Fruit fly (Drosophila melanogaster) whole organism, embryonic: Measurements from ENCODE around the gene MtnF.

Experiments used
- BEAF-32 ChIP-seq: fragments of 200-800 bp; sonication (Bioruptor generic); optimal IDR thresholded peaks from 3 replicates; lab custom pipeline; 2017; ENCODE audit warnings: missing biosample characterization, missing genetic modification characterization, mild to moderate bottlenecking, moderate library complexity, missing genetic modification reagents
- Bgb ChIP-seq: fragments of 200-800 bp; sonication (Bioruptor generic); IDR thresholded peaks from 2 replicates; pipeline ENCODE4 v1.3.6; 2022; ENCODE audit warnings: missing biosample characterization, missing genetic modification characterization; ENCODE audit not compliant: partially characterized antibody
- Blimp-1 ChIP-seq: fragments of 200-800 bp; sonication (Bioruptor generic); optimal IDR thresholded peaks from 3 replicates; lab custom pipeline; 2018; ENCODE audit warnings: missing biosample characterization, missing genetic modification characterization, mild to moderate bottlenecking, moderate library complexity, missing genetic modification reagents
- CG10979 ChIP-seq: fragments of 200-800 bp; sonication (Bioruptor generic); optimal IDR thresholded peaks from 2 replicates; lab custom pipeline; 2018; ENCODE audit warnings: missing biosample characterization, mild to moderate bottlenecking, missing genetic modification characterization, moderate library complexity
- CG12659 ChIP-seq: fragments of 200-800 bp; sonication (Bioruptor generic); optimal IDR thresholded peaks from 3 replicates; lab custom pipeline; 2017; ENCODE audit warnings: mild to moderate bottlenecking, missing biosample characterization, missing genetic modification reagents, missing genetic modification characterization
- CG14014 ChIP-seq: fragments of 200-800 bp; sonication (Bioruptor generic); IDR thresholded peaks from 2 replicates; pipeline ENCODE4 v1.3.6; 2022; ENCODE audit warnings: missing biosample characterization, missing genetic modification characterization
- CG16863 ChIP-seq: fragments of 200-800 bp; sonication (Bioruptor generic); optimal IDR thresholded peaks from 3 replicates; lab custom pipeline; 2016; ENCODE audit warnings: missing biosample characterization, missing genetic modification characterization
- CG18011 ChIP-seq: fragments of 200-800 bp; sonication (Bioruptor generic); optimal IDR thresholded peaks from 2 replicates; lab custom pipeline; 2017; ENCODE audit warnings: missing biosample characterization, missing genetic modification characterization, mild to moderate bottlenecking, moderate library complexity, missing genotype
- CG2678 ChIP-seq: fragments of 200-800 bp; sonication (Bioruptor generic); optimal IDR thresholded peaks from 3 replicates; lab custom pipeline; 2019; ENCODE audit warnings: missing biosample characterization, mild to moderate bottlenecking, missing genetic modification characterization, moderate library complexity
- CG2712 ChIP-seq: fragments of 200-800 bp; optimal IDR thresholded peaks from 3 replicates; lab custom pipeline; 2019; ENCODE audit warnings: missing biosample characterization, mild to moderate bottlenecking, missing genetic modification characterization, moderate library complexity
- CG30020 ChIP-seq: fragments of 200-800 bp; optimal IDR thresholded peaks from 2 replicates; lab custom pipeline; 2019; ENCODE audit warnings: missing biosample characterization, mild to moderate bottlenecking, missing genetic modification characterization, moderate library complexity
- CG31441 ChIP-seq: fragments of 200-800 bp; sonication (Bioruptor generic); IDR thresholded peaks from 2 replicates; pipeline ENCODE4 v1.3.6; 2022; ENCODE audit warnings: missing biosample characterization, missing genetic modification characterization
- CG34422 ChIP-seq: fragments of 200-800 bp; sonication (Bioruptor generic); IDR thresholded peaks from 3 replicates; pipeline ENCODE4 v1.3.6; 2022; ENCODE audit warnings: missing biosample characterization, missing genetic modification characterization
- CG3726 ChIP-seq: fragments of 200-800 bp; sonication (Bioruptor generic); IDR thresholded peaks from 3 replicates; pipeline ENCODE4, ENCODE4 v1.3.6; 2022; ENCODE audit warnings: missing biosample characterization, missing genetic modification characterization
- CG4617 ChIP-seq: fragments of 200-800 bp; sonication (Bioruptor generic); optimal IDR thresholded peaks from 3 replicates; lab custom pipeline; 2016; ENCODE audit warnings: missing biosample characterization, missing genetic modification characterization, borderline replicate concordance
- CG6254 ChIP-seq: fragments of 200-800 bp; sonication (Bioruptor generic); optimal IDR thresholded peaks from 3 replicates; lab custom pipeline; 2017; ENCODE audit warnings: mild to moderate bottlenecking, missing biosample characterization, missing genetic modification reagents, missing genetic modification characterization
- CG6813 ChIP-seq: fragments of 200-800 bp; sonication (Bioruptor generic); optimal IDR thresholded peaks from 2 replicates; lab custom pipeline; 2017; ENCODE audit warnings: missing biosample characterization, missing genetic modification characterization, mild to moderate bottlenecking, moderate library complexity, missing genetic modification reagents
- CG7271 ChIP-seq: fragments of 200-800 bp; sonication (Bioruptor generic); optimal IDR thresholded peaks from 2 replicates; lab custom pipeline; 2018; ENCODE audit warnings: missing biosample characterization, mild to moderate bottlenecking, missing genetic modification characterization, moderate library complexity
- CG8478 ChIP-seq: fragments of >200 bp; optimal IDR thresholded peaks from 2 replicates; lab custom pipeline; 2018
- CG8924 ChIP-seq: fragments of 200-800 bp; optimal IDR thresholded peaks from 3 replicates; lab custom pipeline; 2019; ENCODE audit warnings: missing biosample characterization, mild to moderate bottlenecking, missing genetic modification characterization, moderate library complexity
- D19B ChIP-seq: fragments of 200-800 bp; sonication (Bioruptor generic); optimal IDR thresholded peaks from 2 replicates; lab custom pipeline; 2017; ENCODE audit warnings: missing biosample characterization, mild to moderate bottlenecking, missing genetic modification characterization
- Dbx ChIP-seq: fragments of 200-800 bp; sonication (Bioruptor generic); IDR thresholded peaks from 3 replicates; pipeline ENCODE4 v1.3.6; 2022; ENCODE audit warnings: missing biosample characterization, missing genetic modification characterization
- Dref ChIP-seq: fragments of 200-800 bp; sonication (Bioruptor generic); IDR thresholded peaks from 2 replicates; pipeline ENCODE4 v1.3.6; 2022; ENCODE audit warnings: missing biosample characterization, missing genetic modification characterization
- E2f2 ChIP-seq: fragments of 200-800 bp; sonication (Bioruptor generic); IDR thresholded peaks from 2 replicates; pipeline ENCODE4 v1.3.6; 2022; ENCODE audit warnings: missing biosample characterization, missing genetic modification characterization
- Eip74EF ChIP-seq, 2 experiments: fragments of 200-800 bp in 1 of 2; fragments of >200 bp in 1 of 2; sonication (Bioruptor generic) in 1 of 2; optimal IDR thresholded peaks; 2 replicates each; lab custom pipeline; 2017 to 2019; ENCODE audit warnings: missing biosample characterization in 2 of 2, missing genetic modification characterization in 2 of 2, mild to moderate bottlenecking in 1 of 2, moderate library complexity in 1 of 2
- Fer2 ChIP-seq: fragments of 200-800 bp; sonication (Bioruptor generic); optimal IDR thresholded peaks from 2 replicates; lab custom pipeline; 2018; ENCODE audit warnings: missing biosample characterization, mild to moderate bottlenecking, missing genetic modification characterization, moderate library complexity
- Mad ChIP-seq: fragments of 200-800 bp; sonication (Bioruptor generic); optimal IDR thresholded peaks from 2 replicates; lab custom pipeline; 2016; ENCODE audit warnings: missing biosample characterization, missing genetic modification characterization
- Max ChIP-seq: fragments of 200-800 bp; sonication (Bioruptor generic); optimal IDR thresholded peaks from 2 replicates; lab custom pipeline; 2016; ENCODE audit warnings: missing biosample characterization, mild to moderate bottlenecking, missing genetic modification characterization
- Sin3A ChIP-seq: fragments of >200 bp; optimal IDR thresholded peaks from 2 replicates; lab custom pipeline; 2018
- Xbp1 ChIP-seq: fragments of 200-800 bp; sonication (Bioruptor generic); optimal IDR thresholded peaks from 3 replicates; lab custom pipeline; 2016; ENCODE audit warnings: missing biosample characterization, mild to moderate bottlenecking, missing genetic modification characterization
- cg ChIP-seq: fragments of 200-800 bp; sonication (Bioruptor generic); optimal IDR thresholded peaks from 3 replicates; lab custom pipeline; 2019; ENCODE audit warnings: missing biosample characterization, mild to moderate bottlenecking, missing genetic modification characterization, moderate library complexity
- ci ChIP-seq: fragments of 200-800 bp; sonication (Bioruptor generic); IDR thresholded peaks from 3 replicates; pipeline ENCODE4 v1.3.6; 2022; ENCODE audit warnings: missing biosample characterization, missing genetic modification characterization
- crp ChIP-seq, 2 experiments: fragments of 200-800 bp; sonication (Bioruptor generic); optimal IDR thresholded peaks; 2 replicates in 1 of 2; 3 replicates in 1 of 2; lab custom pipeline; 2017; ENCODE audit warnings: missing biosample characterization in 2 of 2, missing genetic modification characterization in 2 of 2, mild to moderate bottlenecking in 1 of 2, moderate library complexity in 1 of 2
- dm ChIP-seq: fragments of 200-800 bp; sonication (Bioruptor generic); optimal IDR thresholded peaks from 3 replicates; lab custom pipeline; 2016; ENCODE audit warnings: missing biosample characterization, missing genetic modification characterization
- dpn ChIP-seq, 2 experiments: fragments of 200-800 bp; sonication (Bioruptor generic); optimal IDR thresholded peaks; 3 replicates each; lab custom pipeline; 2016; ENCODE audit warnings: missing biosample characterization in 2 of 2, missing genetic modification characterization in 2 of 2
- fd64A ChIP-seq: fragments of 200-800 bp; sonication (Bioruptor generic); optimal IDR thresholded peaks from 3 replicates; lab custom pipeline; 2018; ENCODE audit warnings: missing biosample characterization, mild to moderate bottlenecking, missing genetic modification characterization
- gfzf ChIP-seq: fragments of 200-800 bp; sonication (Bioruptor generic); optimal IDR thresholded peaks from 2 replicates; lab custom pipeline; 2016; ENCODE audit warnings: missing biosample characterization, mild to moderate bottlenecking, missing genetic modification characterization, moderate library complexity
- gro ChIP-seq: fragments of 200-800 bp; sonication (Bioruptor generic); optimal IDR thresholded peaks from 2 replicates; lab custom pipeline; 2016; ENCODE audit warnings: missing biosample characterization, missing genetic modification characterization
- mirr ChIP-seq: fragments of 200-800 bp; sonication (Bioruptor generic); optimal IDR thresholded peaks from 3 replicates; lab custom pipeline; 2018; ENCODE audit warnings: missing biosample characterization, mild to moderate bottlenecking, missing genetic modification characterization
- mld ChIP-seq: fragments of 200-800 bp; sonication (Bioruptor generic); IDR thresholded peaks from 3 replicates; pipeline ENCODE4 v1.3.6; 2022; ENCODE audit warnings: missing biosample characterization, missing genetic modification characterization; ENCODE audit not compliant: partially characterized antibody
- nau ChIP-seq: fragments of 200-800 bp; sonication (Bioruptor generic); optimal IDR thresholded peaks from 3 replicates; lab custom pipeline; 2017; ENCODE audit warnings: missing biosample characterization, mild to moderate bottlenecking, missing genetic modification characterization, missing genetic modification reagents
- nom ChIP-seq: fragments of 200-800 bp; sonication (Bioruptor generic); optimal IDR thresholded peaks from 2 replicates; lab custom pipeline; 2017; ENCODE audit warnings: missing biosample characterization, missing genetic modification characterization, mild to moderate bottlenecking, moderate library complexity, missing genetic modification reagents
- prd ChIP-seq, 3 experiments: fragments of >200 bp in 2 of 3; fragments of 200-800 bp in 1 of 3; sonication (Bioruptor generic) in 1 of 3; optimal IDR thresholded peaks in 2 of 3; IDR thresholded peaks in 1 of 3; 2 replicates in 2 of 3; 3 replicates in 1 of 3; pipeline versions ENCODE4 v1.3.6 to Lab custom; 2017 to 2022; ENCODE audit warnings: missing biosample characterization in 1 of 3, missing genetic modification characterization in 1 of 3
- row ChIP-seq: fragments of 200-800 bp; sonication (Bioruptor generic); IDR thresholded peaks from 3 replicates; pipeline ENCODE4 v1.3.6; 2022; ENCODE audit warnings: missing biosample characterization, missing genetic modification characterization
- sc ChIP-seq, 3 experiments: fragments of >200 bp in 2 of 3; fragments of 200-800 bp in 1 of 3; sonication (Bioruptor generic) in 1 of 3; optimal IDR thresholded peaks; 2 replicates in 2 of 3; 3 replicates in 1 of 3; lab custom pipeline; 2017; ENCODE audit warnings: mild to moderate bottlenecking in 1 of 3, missing biosample characterization in 1 of 3, missing genetic modification characterization in 1 of 3, missing genetic modification reagents in 1 of 3
- shn ChIP-seq: fragments of 200-800 bp; sonication (Bioruptor generic); optimal IDR thresholded peaks from 3 replicates; lab custom pipeline; 2016; ENCODE audit warnings: missing biosample characterization, missing genetic modification characterization
- slbo ChIP-seq: fragments of 200-800 bp; sonication (Bioruptor generic); IDR thresholded peaks from 2 replicates; pipeline ENCODE4 v1.3.6; 2022; ENCODE audit warnings: missing biosample characterization, missing genetic modification characterization
- unpg ChIP-seq: fragments of 200-800 bp; sonication (Bioruptor generic); optimal IDR thresholded peaks from 3 replicates; lab custom pipeline; 2018; ENCODE audit warnings: missing biosample characterization, mild to moderate bottlenecking, missing genetic modification characterization, moderate library complexity

The MtnF gene

dm6 chr3R:24625517-24625925 is 9.4 kb downstream of the MtnF start, which contains the start of the genes Syx18 and atl:
Gene Syx18 (minus strand): TSS chr3R:24625562.
Gene atl (plus strand): TSS chr3R:24625671.
- TF ChIP-seq CG12659 (GFP tag; lab: Kevin White, UChicago) (peak; percentile 88), gro (peak; percentile 68), row (GFP tag; lab: Robert Waterston, UW) (0 out of 3 replicates have a peak, but pooled peaks have one; percentile 9), slbo (GFP tag; lab: Robert Waterston, UW) (peak; percentile 33; the same call in 1 of the 2 replicates), fd64A (GFP tag; lab: Kevin White, UChicago) (peak; percentile 14), Bgb (GFP tag; lab: Robert Waterston, UW) (peak; percentile 32; the same call in 1 of the 2 replicates), CG34422 (peak; percentile 36; the same call in 1 of the 3 replicates), nom (GFP tag; lab: Kevin White, UChicago) (peak; percentile 34), CG18011 (GFP tag; lab: Kevin White, UChicago) (no peak), CG2678 (tag; lab: Kevin White, UChicago) (no peak), unpg (GFP tag; lab: Kevin White, UChicago) (peak; percentile 37), CG6813 (no peak), nau (GFP tag; lab: Kevin White, UChicago) (peak; percentile 35), Max (GFP tag; lab: Kevin White, UChicago) (peak; percentile 3), CG7271 (tag; lab: Kevin White, UChicago) (peak; percentile 11), CG2712 (tag; lab: Kevin White, UChicago) (peak; percentile 49), dpn (GFP tag; optimal IDR thresholded peaks at IDR 0.05; lab: Kevin White, UChicago) (peak in 1 of 2 experiments; percentile 20), mld (peak; percentile 59; the same call in 1 of the 3 replicates), ci (GFP tag; lab: Robert Waterston, UW) (peak; percentile 36; the same call in 2 of the 3 replicates), CG8924 (peak; percentile 69), CG8478 (lab: Kevin White, UChicago) (peak; percentile 38), CG30020 (tag; lab: Kevin White, UChicago) (peak; percentile 26), cg (GFP tag; lab: Kevin White, UChicago) (peak; percentile 92), D19B (GFP tag; lab: Kevin White, UChicago) (no peak), CG10979 (tag; lab: Kevin White, UChicago) (no peak), CG6254 (no peak), CG14014 (GFP tag; lab: Robert Waterston, UW) (no peak), sc (optimal IDR thresholded peaks at IDR 0.05; lab: Kevin White, UChicago) (no peak), sc (GFP tag; optimal IDR thresholded peaks at IDR 0.05; lab: Kevin White, UChicago) (no peak), Xbp1 (peak; percentile 71), gfzf (GFP tag; lab: Kevin White, UChicago) (peak; percentile 99), crp (GFP tag; optimal IDR thresholded peaks at IDR 0.05; lab: Kevin White, UChicago) (peak in 1 of 2 experiments; percentile 23), Fer2 (tag; lab: Kevin White, UChicago) (no peak), mirr (GFP tag; lab: Kevin White, UChicago) (peak; percentile 13), Blimp-1 (GFP tag; lab: Kevin White, UChicago) (no peak), shn (GFP tag; lab: Kevin White, UChicago) (peak; percentile 17), Eip74EF (GFP tag; optimal IDR thresholded peaks at IDR 0.05; lab: Kevin White, UChicago) (peak in 1 of 2 experiments; percentile 19), BEAF-32 (peak; percentile 59), E2f2 (peak; percentile 73), Dref (GFP tag; lab: Robert Waterston, UW) (peak; percentile 82), Dbx (GFP tag; lab: Robert Waterston, UW) (no peak), Sin3A (lab: Kevin White, UChicago) (peak; percentile 78), CG16863 (GFP tag; lab: Kevin White, UChicago) (no peak), CG4617 (GFP tag; lab: Kevin White, UChicago) (peak; percentile 97), prd (optimal IDR thresholded peaks at IDR 0.05; lab: Kevin White, UChicago) (no peak), prd (GFP tag; IDR thresholded peaks at IDR 0.05; lab: Robert Waterston, UW) (no peak), CG31441 (no peak; the same call in 1 of the 2 replicates), CG3726 (GFP tag; lab: Robert Waterston, UW) (no peak), Mad (GFP tag; lab: Kevin White, UChicago) (peak; percentile 7), dm (peak; percentile 7)
